Fruit fly (Drosophila melanogaster) whole organism, embryonic: Measurements from ENCODE around the gene na.
A peak's percentile ranks its signal among the peaks of the same experiment; 100 is the strongest.

Source experiments
- Aef1 ChIP-seq: fragments of 200-800 bp; sonication (Bioruptor generic); IDR thresholded peaks from 3 replicates; pipeline ENCODE4 v1.3.6; 2022; ENCODE audit warnings: missing biosample characterization, missing genetic modification characterization
- CG10147 ChIP-seq: fragments of 200-800 bp; sonication (Bioruptor generic); optimal IDR thresholded peaks from 2 replicates; lab custom pipeline; 2019; ENCODE audit warnings: missing biosample characterization, mild to moderate bottlenecking, missing genetic modification characterization, moderate library complexity
- CG10565 ChIP-seq: fragments of 200-800 bp; sonication (Bioruptor generic); optimal IDR thresholded peaks from 3 replicates; lab custom pipeline; 2016; ENCODE audit warnings: missing biosample characterization, mild to moderate bottlenecking, missing genetic modification characterization
- CG11093 ChIP-seq: fragments of 200-800 bp; sonication (Bioruptor generic); IDR thresholded peaks from 3 replicates; pipeline ENCODE4 v1.3.6; 2022; ENCODE audit warnings: missing biosample characterization, missing genetic modification characterization
- CG11504 ChIP-seq: fragments of 200-800 bp; sonication (Bioruptor generic); optimal IDR thresholded peaks from 3 replicates; lab custom pipeline; 2019; ENCODE audit warnings: missing biosample characterization, mild to moderate bottlenecking, missing genetic modification characterization, moderate library complexity
- CG14050 ChIP-seq: fragments of 200-800 bp; sonication (Bioruptor generic); IDR thresholded peaks from 3 replicates; pipeline ENCODE4 v1.3.6; 2022; ENCODE audit warnings: missing biosample characterization, missing genetic modification characterization
- CG14965 ChIP-seq: fragments of 200-800 bp; sonication (Bioruptor generic); optimal IDR thresholded peaks from 2 replicates; lab custom pipeline; 2016; ENCODE audit warnings: missing biosample characterization, missing genetic modification characterization, borderline replicate concordance
- CG15011 ChIP-seq: fragments of 200-800 bp; sonication (Bioruptor generic); optimal IDR thresholded peaks from 3 replicates; lab custom pipeline; 2018; ENCODE audit warnings: missing biosample characterization, mild to moderate bottlenecking, missing genetic modification characterization
- CG1602 ChIP-seq: fragments of 200-800 bp; sonication (Bioruptor generic); optimal IDR thresholded peaks from 3 replicates; lab custom pipeline; 2016; ENCODE audit warnings: missing biosample characterization, missing genetic modification characterization
- CG17912 ChIP-seq: fragments of 200-800 bp; sonication (Bioruptor generic); optimal IDR thresholded peaks from 2 replicates; lab custom pipeline; 2018; ENCODE audit warnings: missing biosample characterization, mild to moderate bottlenecking, missing genetic modification characterization
- CG30403 ChIP-seq: fragments of 200-800 bp; sonication (Bioruptor generic); optimal IDR thresholded peaks from 3 replicates; lab custom pipeline; 2016; ENCODE audit warnings: missing biosample characterization, missing genetic modification characterization
- CG3407 ChIP-seq: fragments of 200-800 bp; sonication (Bioruptor generic); optimal IDR thresholded peaks from 2 replicates; lab custom pipeline; 2018; ENCODE audit warnings: missing biosample characterization, mild to moderate bottlenecking, missing genetic modification characterization
- CG34422 ChIP-seq: fragments of 200-800 bp; sonication (Bioruptor generic); IDR thresholded peaks from 3 replicates; pipeline ENCODE4 v1.3.6; 2022; ENCODE audit warnings: missing biosample characterization, missing genetic modification characterization
- CG3838 ChIP-seq: fragments of 200-800 bp; sonication (Bioruptor generic); optimal IDR thresholded peaks from 3 replicates; lab custom pipeline; 2016; ENCODE audit warnings: missing biosample characterization, missing genetic modification characterization
- CG4360 ChIP-seq: fragments of 200-800 bp; sonication (Bioruptor generic); IDR thresholded peaks from 2 replicates; pipeline ENCODE4 v1.3.6; 2022; ENCODE audit warnings: missing biosample characterization, missing genetic modification characterization
- CG4707 ChIP-seq: fragments of 200-800 bp; sonication (Bioruptor generic); optimal IDR thresholded peaks from 2 replicates; lab custom pipeline; 2018; ENCODE audit warnings: missing biosample characterization, mild to moderate bottlenecking, missing genetic modification characterization, moderate library complexity
- CG4820 ChIP-seq: fragments of 200-800 bp; sonication (Bioruptor generic); optimal IDR thresholded peaks from 3 replicates; lab custom pipeline; 2016; ENCODE audit warnings: missing biosample characterization, missing genetic modification characterization
- CG4854 ChIP-seq: fragments of 200-800 bp; sonication (Bioruptor generic); optimal IDR thresholded peaks from 2 replicates; lab custom pipeline; 2016; ENCODE audit warnings: missing biosample characterization, missing genetic modification characterization, inconsistent platforms
- CG7928 ChIP-seq: fragments of 200-800 bp; sonication (Bioruptor generic); optimal IDR thresholded peaks from 2 replicates; lab custom pipeline; 2017; ENCODE audit warnings: missing biosample characterization, mild to moderate bottlenecking, missing genetic modification characterization
- CG8089 ChIP-seq: fragments of 200-800 bp; sonication (Bioruptor generic); optimal IDR thresholded peaks from 3 replicates; lab custom pipeline; 2016; ENCODE audit warnings: missing biosample characterization, missing genetic modification characterization
- CG8359 ChIP-seq: fragments of 200-800 bp; sonication (Bioruptor generic); optimal IDR thresholded peaks from 2 replicates; lab custom pipeline; 2017; ENCODE audit warnings: missing biosample characterization, mild to moderate bottlenecking, missing genetic modification characterization, borderline replicate concordance
- CG9817 ChIP-seq: fragments of 200-800 bp; sonication (Bioruptor generic); optimal IDR thresholded peaks from 2 replicates; lab custom pipeline; 2018; ENCODE audit warnings: missing biosample characterization, mild to moderate bottlenecking, missing genetic modification characterization, moderate library complexity
- Dbx ChIP-seq: fragments of 200-800 bp; sonication (Bioruptor generic); IDR thresholded peaks from 3 replicates; pipeline ENCODE4 v1.3.6; 2022; ENCODE audit warnings: missing biosample characterization, missing genetic modification characterization
- Fer3 ChIP-seq: fragments of 200-800 bp; sonication (Bioruptor generic); optimal IDR thresholded peaks from 2 replicates; lab custom pipeline; 2018; ENCODE audit warnings: missing biosample characterization, mild to moderate bottlenecking, missing genetic modification characterization, moderate library complexity
- Gsc ChIP-seq: fragments of 200-800 bp; sonication (Bioruptor generic); IDR thresholded peaks from 2 replicates; pipeline ENCODE4 v1.3.6; 2022; ENCODE audit warnings: missing biosample characterization, missing genetic modification characterization
- HLHmδ ChIP-seq: fragments of 200-800 bp; sonication (Bioruptor generic); optimal IDR thresholded peaks from 2 replicates; lab custom pipeline; 2018; ENCODE audit warnings: missing biosample characterization, mild to moderate bottlenecking, missing genetic modification characterization, moderate library complexity
- Hand ChIP-seq: fragments of 200-800 bp; sonication (Bioruptor generic); optimal IDR thresholded peaks from 2 replicates; lab custom pipeline; 2017; ENCODE audit warnings: mild to moderate bottlenecking, missing biosample characterization, missing genetic modification reagents, missing genetic modification characterization
- Kr ChIP-seq: fragments of 200-800 bp; sonication (Bioruptor generic); optimal IDR thresholded peaks from 2 replicates; lab custom pipeline; 2017; ENCODE audit warnings: missing biosample characterization, mild to moderate bottlenecking, missing genetic modification characterization
- MESR4 ChIP-seq: fragments of 200-800 bp; sonication (Bioruptor generic); optimal IDR thresholded peaks from 2 replicates; lab custom pipeline; 2018; ENCODE audit warnings: missing biosample characterization, mild to moderate bottlenecking, missing genetic modification characterization, moderate library complexity
- Mad ChIP-seq: fragments of 200-800 bp; sonication (Bioruptor generic); optimal IDR thresholded peaks from 2 replicates; lab custom pipeline; 2016; ENCODE audit warnings: missing biosample characterization, missing genetic modification characterization
- NFAT ChIP-seq: fragments of 200-800 bp; sonication (Bioruptor generic); IDR thresholded peaks from 2 replicates; pipeline ENCODE4 v1.3.6; 2022; ENCODE audit warnings: missing biosample characterization, missing genetic modification characterization
- Nf-YA ChIP-seq: fragments of 200-800 bp; sonication (Bioruptor generic); IDR thresholded peaks from 2 replicates; pipeline ENCODE4 v1.3.6; 2022; ENCODE audit warnings: missing biosample characterization, missing genetic modification characterization
- Nf-YB ChIP-seq: fragments of 200-800 bp; sonication (Bioruptor generic); optimal IDR thresholded peaks from 3 replicates; lab custom pipeline; 2019; ENCODE audit warnings: missing biosample characterization, mild to moderate bottlenecking, missing genetic modification characterization, moderate library complexity
- Optix ChIP-seq: fragments of 200-800 bp; sonication (Bioruptor generic); IDR thresholded peaks from 3 replicates; pipeline ENCODE4 v1.3.6; 2022; ENCODE audit warnings: missing biosample characterization, missing genetic modification characterization
- Trl ChIP-seq, 3 experiments: fragments of >200 bp in 2 of 3; fragments of 200-800 bp in 1 of 3; sonication (Bioruptor generic) in 1 of 3; optimal IDR thresholded peaks; 2 replicates in 1 of 3; 3 replicates in 2 of 3; lab custom pipeline; 2016 to 2017; ENCODE audit warnings: missing biosample characterization in 1 of 3, missing genetic modification characterization in 1 of 3
- bsh ChIP-seq, 2 experiments: fragments of 200-800 bp; sonication (Bioruptor generic); optimal IDR thresholded peaks; 2 replicates each; lab custom pipeline; 2017 to 2018; ENCODE audit warnings: mild to moderate bottlenecking in 2 of 2, missing biosample characterization in 2 of 2, missing genetic modification characterization in 2 of 2, moderate library complexity in 1 of 2
- croc ChIP-seq: fragments of 200-800 bp; sonication (Bioruptor generic); conservative IDR thresholded peaks from 3 replicates; pipeline ENCODE4 v1.3.6; 2022; ENCODE audit warnings: missing biosample characterization, missing genetic modification characterization
- danr ChIP-seq: fragments of 200-800 bp; sonication (Bioruptor generic); IDR thresholded peaks from 2 replicates; pipeline ENCODE4 v1.3.6; 2022; ENCODE audit warnings: missing biosample characterization, missing genetic modification characterization
- dati ChIP-seq: fragments of 200-800 bp; sonication (Bioruptor generic); IDR thresholded peaks from 2 replicates; pipeline ENCODE4 v1.3.6; 2022; ENCODE audit warnings: missing biosample characterization, missing genetic modification characterization
- ftz-f1 ChIP-seq: fragments of 200-800 bp; sonication (Bioruptor generic); optimal IDR thresholded peaks from 2 replicates; lab custom pipeline; 2016; ENCODE audit warnings: missing biosample characterization, missing genetic modification characterization
- jumu ChIP-seq: fragments of 200-800 bp; sonication (Bioruptor generic); optimal IDR thresholded peaks from 3 replicates; lab custom pipeline; 2016; ENCODE audit warnings: missing biosample characterization, missing genetic modification characterization
- knrl ChIP-seq: fragments of 200-800 bp; sonication (Bioruptor generic); IDR thresholded peaks from 3 replicates; pipeline ENCODE4 v1.3.6; 2022; ENCODE audit warnings: missing biosample characterization, missing genetic modification characterization; ENCODE audit not compliant: partially characterized antibody
- lmd ChIP-seq: fragments of 200-800 bp; sonication (Bioruptor generic); IDR thresholded peaks from 2 replicates; pipeline ENCODE4 v1.3.6; 2022; ENCODE audit warnings: missing biosample characterization, missing genetic modification characterization
- nau ChIP-seq: fragments of 200-800 bp; sonication (Bioruptor generic); optimal IDR thresholded peaks from 3 replicates; lab custom pipeline; 2017; ENCODE audit warnings: missing biosample characterization, mild to moderate bottlenecking, missing genetic modification characterization, missing genetic modification reagents
- oc ChIP-seq: fragments of 200-800 bp; sonication (Bioruptor generic); optimal IDR thresholded peaks from 2 replicates; lab custom pipeline; 2018; ENCODE audit warnings: missing biosample characterization, mild to moderate bottlenecking, missing genetic modification characterization, moderate library complexity
- pho ChIP-seq: fragments of 200-800 bp; sonication (Bioruptor generic); optimal IDR thresholded peaks from 2 replicates; lab custom pipeline; 2016; ENCODE audit warnings: missing biosample characterization, missing genetic modification characterization
- sd ChIP-seq: fragments of 200-800 bp; sonication (Bioruptor generic); optimal IDR thresholded peaks from 3 replicates; lab custom pipeline; 2018; ENCODE audit warnings: missing biosample characterization, mild to moderate bottlenecking, missing genetic modification characterization, moderate library complexity
- tgo ChIP-seq: fragments of 200-800 bp; sonication (Bioruptor generic); IDR thresholded peaks from 3 replicates; pipeline ENCODE4 v1.3.6; 2022; ENCODE audit warnings: missing biosample characterization, missing genetic modification characterization
- tna ChIP-seq: fragments of 200-800 bp; sonication (Bioruptor generic); IDR thresholded peaks from 2 replicates; pipeline ENCODE4 v1.3.6; 2022; ENCODE audit warnings: missing biosample characterization, missing genetic modification characterization; ENCODE audit not compliant: partially characterized antibody

The na gene

dm6 chrX:14237873-14238394, 28.2 kb upstream of the na start, which contains the start of the genes Fbxl4 and Dus2 (continued):
- TF ChIP-seq Trl (optimal IDR thresholded peaks at IDR 0.05; lab: Kevin White, UChicago) (no peak), Trl (GFP tag; optimal IDR thresholded peaks at IDR 0.05; lab: Kevin White, UChicago) (peak; percentile 94), CG14050 (peak; percentile 82), CG9817 (tag; lab: Kevin White, UChicago) (peak; percentile 91), CG4707 (GFP tag; lab: Kevin White, UChicago) (peak; percentile 60), bsh (GFP tag; optimal IDR thresholded peaks at IDR 0.05; lab: Kevin White, UChicago) (peak; percentile 33 to 91), dati (peak; percentile 85), CG8359 (GFP tag; lab: Kevin White, UChicago) (peak; percentile 75), Kr (no peak), CG3407 (GFP tag; lab: Kevin White, UChicago) (peak; percentile 74), CG15011 (GFP tag; lab: Kevin White, UChicago) (peak; percentile 85), CG8089 (GFP tag; lab: Kevin White, UChicago) (peak; percentile 86), Nf-YA (peak; percentile 84), croc (GFP tag; lab: Robert Waterston, UW) (peak; percentile 88), Optix (GFP tag; lab: Robert Waterston, UW) (peak; percentile 91), CG11504 (peak; percentile 91), CG14965 (peak; percentile 23), Hand (GFP tag; lab: Kevin White, UChicago) (peak; percentile 66), CG3838 (peak; percentile 78), CG10565 (peak; percentile 67), Aef1 (GFP tag; lab: Robert Waterston, UW) (peak; percentile 91), CG7928 (GFP tag; lab: Kevin White, UChicago) (peak; percentile 61), oc (tag; lab: Kevin White, UChicago) (peak; percentile 63), CG4854 (GFP tag; lab: Kevin White, UChicago) (peak; percentile 89), HLHmδ (GFP tag; lab: Kevin White, UChicago) (peak; percentile 11), jumu (GFP tag; lab: Kevin White, UChicago) (peak; percentile 91), CG17912 (GFP tag; lab: Kevin White, UChicago) (peak; percentile 9), Gsc (peak; percentile 80), tna (GFP tag; lab: Robert Waterston, UW) (no peak), Nf-YB (GFP tag; lab: Kevin White, UChicago) (peak; percentile 70), CG4360 (GFP tag; lab: Robert Waterston, UW) (0 out of 2 replicates have a peak, but pooled peaks have one; percentile 43), sd (peak; percentile 61), pho (GFP tag; lab: Kevin White, UChicago) (peak; percentile 94), knrl (GFP tag; lab: Robert Waterston, UW) (peak; percentile 69; the same call in 2 of the 3 replicates), NFAT (GFP tag; lab: Robert Waterston, UW) (peak; percentile 94), CG11093 (GFP tag; lab: Robert Waterston, UW) (peak; percentile 85), MESR4 (GFP tag; lab: Kevin White, UChicago) (no peak), CG10147 (peak; percentile 91), Dbx (peak; percentile 93), danr (GFP tag; lab: Robert Waterston, UW) (peak; percentile 81), CG34422 (GFP tag; lab: Robert Waterston, UW) (peak; percentile 93), tgo (GFP tag; lab: Robert Waterston, UW) (peak; percentile 92), ftz-f1 (peak; percentile 51), Mad (peak; percentile 90), Fer3 (tag; lab: Kevin White, UChicago) (peak; percentile 87), nau (GFP tag; lab: Kevin White, UChicago) (no peak), CG1602 (GFP tag; lab: Kevin White, UChicago) (peak; percentile 94), CG4820 (GFP tag; lab: Kevin White, UChicago) (peak; percentile 95), CG30403 (GFP tag; lab: Kevin White, UChicago) (peak; percentile 97), lmd (peak; percentile 94)
